Fruit fly (Drosophila melanogaster) whole organism: Measurements from ENCODE around the gene DnaJ-H.

Source experiments
- CG8478 ChIP-seq: fragments of >200 bp; optimal IDR thresholded peaks from 2 replicates; lab custom pipeline; 2018; ENCODE audit warnings: inconsistent platforms
- EcR ChIP-seq, 2 experiments: fragments of >200 bp; optimal IDR thresholded peaks; 2 replicates each; lab custom pipeline; 2017; ENCODE audit warnings: missing biosample characterization in 2 of 2, missing genetic modification characterization in 2 of 2, missing genetic modification reagents in 2 of 2
- psq ChIP-seq: fragments of >200 bp; optimal IDR thresholded peaks from 2 replicates; lab custom pipeline; 2017
- usp ChIP-seq: fragments of >200 bp; optimal IDR thresholded peaks from 2 replicates; lab custom pipeline; 2017; ENCODE audit warnings: missing biosample characterization, missing genetic modification characterization, mixed read lengths

- no peak for TF ChIP-seq psq (lab: Kevin White, UChicago)
- no peak for TF ChIP-seq CG8478 (lab: Kevin White, UChicago)
- no peak for TF ChIP-seq EcR (GFP tag; optimal IDR thresholded peaks at IDR 0.05; lab: Kevin White, UChicago)
- TF ChIP-seq usp (GFP tag; lab: Kevin White, UChicago), result no peak
These were observed 29.9 kb downstream of the DnaJ-H start for dm6 chr2L:13135929-13136328.
